Worm (Caenorhabditis elegans): Measurements from ENCODE around the gene ZC487.2.

- TF ChIP-seq ces-1 (GFP tag; optimal IDR thresholded peaks at IDR 0.05) (no peak), ztf-11 (tag; optimal IDR thresholded peaks at IDR 0.05) (no peak), nhr-12 (tag; optimal IDR thresholded peaks at IDR 0.05) (no peak), unc-62 (GFP tag; optimal IDR thresholded peaks at IDR 0.05) (no peak), nhr-28 (tag; optimal IDR thresholded peaks at IDR 0.05) (no peak), ceh-83 (GFP tag; optimal IDR thresholded peaks at IDR 0.05) (no peak), unc-39 (tag; optimal IDR thresholded peaks at IDR 0.05) (no peak), snpc-4 (tag; optimal IDR thresholded peaks at IDR 0.05) (no peak)
Measured at ce11 chrV:6758017-6758416, 35.7 kb upstream of the ZC487.2 start, which contains the start of gene dbl-1.
